Fruit fly (Drosophila melanogaster) whole organism, adult: ENCODE data around the gene Psf2.

Source experiments
- CG11617 ChIP-seq: fragments of 200-800 bp; sonication (Bioruptor generic); optimal IDR thresholded peaks from 2 replicates; lab custom pipeline; 2017; ENCODE audit warnings: mild to moderate bottlenecking, missing biosample characterization, missing genetic modification reagents, missing genetic modification characterization
- CG12768 ChIP-seq: fragments of 200-800 bp; sonication (Bioruptor generic); optimal IDR thresholded peaks from 2 replicates; lab custom pipeline; 2017; ENCODE audit warnings: missing biosample characterization, missing genetic modification characterization, mild to moderate bottlenecking, moderate library complexity, missing genetic modification reagents
- CG14711 ChIP-seq: fragments of 200-800 bp; sonication (Bioruptor generic); optimal IDR thresholded peaks from 2 replicates; lab custom pipeline; 2018; ENCODE audit warnings: missing biosample characterization, mild to moderate bottlenecking, missing genetic modification characterization, moderate library complexity
- CG1620 ChIP-seq: fragments of 200-800 bp; sonication (Bioruptor generic); optimal IDR thresholded peaks from 2 replicates; lab custom pipeline; 2016; ENCODE audit warnings: missing biosample characterization, missing genetic modification characterization
- CG7101 ChIP-seq: fragments of 200-800 bp; sonication (Bioruptor generic); optimal IDR thresholded peaks from 2 replicates; lab custom pipeline; 2018; ENCODE audit warnings: missing biosample characterization, mild to moderate bottlenecking, missing genetic modification characterization, moderate library complexity
- Crg-1 ChIP-seq: fragments of 200-800 bp; sonication (Bioruptor generic); optimal IDR thresholded peaks from 2 replicates; lab custom pipeline; 2016; ENCODE audit warnings: missing biosample characterization, missing genetic modification characterization
- cic ChIP-seq: fragments of 200-800 bp; sonication (Bioruptor generic); optimal IDR thresholded peaks from 2 replicates; lab custom pipeline; 2017; ENCODE audit warnings: missing biosample characterization, mild to moderate bottlenecking, missing genetic modification characterization, moderate library complexity

DNA sequence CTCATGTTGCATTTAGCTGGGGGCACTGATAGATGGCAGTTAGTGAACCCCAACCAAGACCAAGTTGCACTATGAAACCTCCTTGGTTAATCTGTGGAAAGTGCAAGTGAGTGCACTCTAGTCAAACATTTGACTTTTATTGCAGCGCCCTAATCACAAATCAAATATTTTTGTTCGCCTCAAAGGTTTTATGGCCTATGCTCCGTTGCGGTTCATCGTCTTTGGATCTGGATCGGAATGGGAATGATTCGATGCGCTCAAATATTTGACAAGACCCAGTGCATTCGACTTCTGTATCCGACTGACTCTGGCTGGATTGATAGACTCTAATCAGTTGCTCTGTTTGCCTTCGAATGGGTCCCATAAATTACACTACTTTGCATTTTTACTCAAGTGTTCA lies 22.2 kb downstream of the Psf2 start:
- TF ChIP-seq cic (no peak), CG1620 (no peak), CG12768 (GFP tag; lab: Kevin White, UChicago) (no peak), CG14711 (tag; lab: Kevin White, UChicago) (no peak), CG11617 (GFP tag; lab: Kevin White, UChicago) (no peak), Crg-1 (GFP tag; lab: Kevin White, UChicago) (no peak), CG7101 (no peak)
